Comparison of ENCODE assay signal across 2 fruit fly cellular contexts in the genomic region with DNA sequence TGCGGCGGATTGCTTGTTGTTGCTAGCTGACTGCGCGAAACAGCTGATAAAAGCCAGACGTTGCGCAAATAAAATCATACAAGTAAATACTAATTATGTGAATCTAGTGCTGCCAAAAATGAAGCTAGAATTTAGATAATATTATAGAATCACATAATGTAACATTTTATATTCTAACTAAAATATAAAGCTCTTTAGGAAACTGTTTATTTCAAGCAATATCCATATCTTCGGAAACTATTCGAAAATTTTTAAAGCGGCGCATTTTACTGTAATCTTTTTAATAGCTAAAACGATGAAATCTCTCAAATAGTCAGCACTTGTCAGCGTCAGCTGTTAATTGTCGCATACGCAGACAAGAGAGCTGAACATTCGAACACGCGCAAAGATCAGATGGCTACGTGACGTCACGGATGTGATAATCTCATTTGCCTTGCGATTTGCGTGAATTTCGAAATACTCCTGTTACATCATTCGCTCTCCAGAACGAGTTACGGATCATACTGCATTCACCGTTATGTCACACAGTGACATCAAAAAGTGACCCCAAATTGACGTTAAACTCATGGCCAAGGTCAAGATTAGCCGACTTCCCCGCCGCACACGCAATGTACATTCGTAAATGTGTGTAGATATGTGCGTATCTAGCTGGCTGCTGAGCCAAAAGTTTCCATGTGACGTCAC.
TF ChIP-seq lines count a peak whose summit lies in the region.

No protein-coding gene starts in this region.

TF ChIP-seq in whole organism, adult, 20 proteins besides CTCF, POLR2A, EP300 and RAD21 (continued from another document):
- no peak for TF ChIP-seq kay (GFP tag; lab: Kevin White, UChicago; ENCODE audit: borderline replicate concordance)
- peak; percentile 24 for TF ChIP-seq bab1 (GFP tag; optimal IDR thresholded peaks at IDR 0.05; lab: Kevin White, UChicago)
- no peak for TF ChIP-seq Clk (GFP tag; optimal IDR thresholded peaks at IDR 0.05; lab: Kevin White, UChicago)

TF ChIP-seq in whole organism, embryonic, 481 proteins besides CTCF, POLR2A, EP300 and RAD21 (continued from another document and continues in another):
- TF ChIP-seq Oaz (GFP tag; IDR thresholded peaks at IDR 0.05; lab: Robert Waterston, UW) (no peak), stwl (tag; optimal IDR thresholded peaks at IDR 0.05; lab: Kevin White, UChicago) (no peak), ap (GFP tag; IDR thresholded peaks at IDR 0.05; lab: Robert Waterston, UW) (no peak), croc (GFP tag; conservative IDR thresholded peaks at IDR 0.05; lab: Robert Waterston, UW) (no peak), btn (GFP tag; optimal IDR thresholded peaks at IDR 0.05; lab: Kevin White, UChicago) (no peak), Lim3 (GFP tag; IDR thresholded peaks at IDR 0.05; lab: Robert Waterston, UW) (no peak), sisA (GFP tag; IDR thresholded peaks at IDR 0.05; lab: Robert Waterston, UW) (no peak), Fer1 (GFP tag; optimal IDR thresholded peaks at IDR 0.05; lab: Kevin White, UChicago) (peak; percentile 77), CG4730 (GFP tag; IDR thresholded peaks at IDR 0.05; lab: Robert Waterston, UW) (no peak), ab (GFP tag; optimal IDR thresholded peaks at IDR 0.05; lab: Kevin White, UChicago) (no peak), CG6683 (GFP tag; optimal IDR thresholded peaks at IDR 0.05; lab: Kevin White, UChicago) (peak; percentile 30), oc (tag; optimal IDR thresholded peaks at IDR 0.05; lab: Kevin White, UChicago) (no peak), CG10209 (GFP tag; optimal IDR thresholded peaks at IDR 0.05; lab: Kevin White, UChicago) (no peak), chif (GFP tag; optimal IDR thresholded peaks at IDR 0.05; lab: Kevin White, UChicago) (no peak), MESR4 (GFP tag; optimal IDR thresholded peaks at IDR 0.05; lab: Kevin White, UChicago) (peak; percentile 4), CG16863 (GFP tag; optimal IDR thresholded peaks at IDR 0.05; lab: Kevin White, UChicago) (no peak), CG8924 (tag; optimal IDR thresholded peaks at IDR 0.05; lab: Kevin White, UChicago) (no peak), Ravus (GFP tag; IDR thresholded peaks at IDR 0.05; lab: Robert Waterston, UW) (no peak), CG11398 (GFP tag; optimal IDR thresholded peaks at IDR 0.05; lab: Kevin White, UChicago) (no peak), mirr (GFP tag; optimal IDR thresholded peaks at IDR 0.05; lab: Kevin White, UChicago) (peak; percentile 47), CG13894 (tag; optimal IDR thresholded peaks at IDR 0.05; lab: Kevin White, UChicago) (no peak), CG8359 (GFP tag; optimal IDR thresholded peaks at IDR 0.05; lab: Kevin White, UChicago; ENCODE audit: borderline replicate concordance) (no peak), CG1529 (GFP tag; optimal IDR thresholded peaks at IDR 0.05; lab: Kevin White, UChicago) (no peak), CG15696 (tag; optimal IDR thresholded peaks at IDR 0.05; lab: Kevin White, UChicago) (no peak), Ssrp (tag; optimal IDR thresholded peaks at IDR 0.05; lab: Kevin White, UChicago) (no peak), zf30C (GFP tag; optimal IDR thresholded peaks at IDR 0.05; lab: Kevin White, UChicago) (no peak), Adf1 (GFP tag; IDR thresholded peaks at IDR 0.05; lab: Robert Waterston, UW) (no peak), Xrp1 (GFP tag; IDR thresholded peaks at IDR 0.05; lab: Robert Waterston, UW) (peak; percentile 64; the same call in 1 of the 2 replicates), CG14441 (GFP tag; IDR thresholded peaks at IDR 0.05; lab: Robert Waterston, UW) (no peak), Optix (GFP tag; IDR thresholded peaks at IDR 0.05; lab: Robert Waterston, UW) (no peak), Hr51 (GFP tag; optimal IDR thresholded peaks at IDR 0.05; lab: Kevin White, UChicago) (no peak), run (tag; optimal IDR thresholded peaks at IDR 0.05; lab: Kevin White, UChicago) (no peak), Usf (GFP tag; optimal IDR thresholded peaks at IDR 0.05; lab: Kevin White, UChicago) (no peak), CG34422 (GFP tag; IDR thresholded peaks at IDR 0.05; lab: Robert Waterston, UW) (no peak; the same call in 2 of the 3 replicates), Sin3A (optimal IDR thresholded peaks at IDR 0.05; lab: Kevin White, UChicago) (no peak), Poxn (GFP tag; IDR thresholded peaks at IDR 0.05; lab: Robert Waterston, UW) (no peak), CG11093 (GFP tag; IDR thresholded peaks at IDR 0.05; lab: Robert Waterston, UW) (no peak), CG9727 (GFP tag; optimal IDR thresholded peaks at IDR 0.05; lab: Kevin White, UChicago) (peak; percentile 59), MTF-1 (GFP tag; optimal IDR thresholded peaks at IDR 0.05; lab: Kevin White, UChicago; ENCODE audit: borderline replicate concordance) (no peak), pros (GFP tag; optimal IDR thresholded peaks at IDR 0.05; lab: Kevin White, UChicago) (no peak), D19B (GFP tag; optimal IDR thresholded peaks at IDR 0.05; lab: Kevin White, UChicago) (no peak), Stat92E (GFP tag; optimal IDR thresholded peaks at IDR 0.05; lab: Kevin White, UChicago) (no peak), Rx (GFP tag; IDR thresholded peaks at IDR 0.05; lab: Robert Waterston, UW) (no peak), Deaf1 (tag; optimal IDR thresholded peaks at IDR 0.05; lab: Kevin White, UChicago) (no peak), fu2 (GFP tag; optimal IDR thresholded peaks at IDR 0.05; lab: Kevin White, UChicago) (no peak), CG9437 (GFP tag; optimal IDR thresholded peaks at IDR 0.05; lab: Kevin White, UChicago) (no peak), CG1602 (GFP tag; optimal IDR thresholded peaks at IDR 0.05; lab: Kevin White, UChicago) (no peak), Antp (GFP tag; optimal IDR thresholded peaks at IDR 0.05; lab: Kevin White, UChicago) (no peak), sna (GFP tag; IDR thresholded peaks at IDR 0.05; lab: Robert Waterston, UW; ENCODE audit: partially characterized antibody) (no peak), stc (GFP tag; IDR thresholded peaks at IDR 0.05; lab: Robert Waterston, UW) (no peak), al (GFP tag; IDR thresholded peaks at IDR 0.05; lab: Robert Waterston, UW) (0 out of 2 replicates have a peak, but pooled peaks have one; percentile 20), eyg (GFP tag; optimal IDR thresholded peaks at IDR 0.05; lab: Kevin White, UChicago) (no peak), abd-A (tag; optimal IDR thresholded peaks at IDR 0.05; lab: Kevin White, UChicago) (no peak), h (optimal IDR thresholded peaks at IDR 0.05; lab: Kevin White, UChicago) (no peak), lmd (GFP tag; IDR thresholded peaks at IDR 0.05; lab: Robert Waterston, UW) (no peak), dati (GFP tag; IDR thresholded peaks at IDR 0.05; lab: Robert Waterston, UW) (no peak), CG10321 (GFP tag; IDR thresholded peaks at IDR 0.05; lab: Robert Waterston, UW) (no peak), CG12236 (GFP tag; optimal IDR thresholded peaks at IDR 0.05; lab: Kevin White, UChicago) (no peak), Mad (GFP tag; optimal IDR thresholded peaks at IDR 0.05; lab: Kevin White, UChicago) (no peak), maf-S (GFP tag; optimal IDR thresholded peaks at IDR 0.05; lab: Kevin White, UChicago) (no peak), wor (GFP tag; IDR thresholded peaks at IDR 0.05; lab: Robert Waterston, UW) (no peak), fd96Cb (tag; optimal IDR thresholded peaks at IDR 0.05; lab: Kevin White, UChicago) (no peak), eve (GFP tag; optimal IDR thresholded peaks at IDR 0.05; lab: Kevin White, UChicago) (no peak), CG15479 (GFP tag; optimal IDR thresholded peaks at IDR 0.05; lab: Kevin White, UChicago) (no peak), bsh (GFP tag; optimal IDR thresholded peaks at IDR 0.05; lab: Kevin White, UChicago) (no peak), seq (GFP tag; IDR thresholded peaks at IDR 0.05; lab: Robert Waterston, UW) (no peak), Myb (GFP tag; optimal IDR thresholded peaks at IDR 0.05; lab: Kevin White, UChicago) (no peak), tgo (GFP tag; IDR thresholded peaks at IDR 0.05; lab: Robert Waterston, UW) (0 out of 3 replicates have a peak, but pooled peaks have one; percentile 27), CG43689 (GFP tag; IDR thresholded peaks at IDR 0.05; lab: Robert Waterston, UW) (no peak), repo (GFP tag; optimal IDR thresholded peaks at IDR 0.05; lab: Kevin White, UChicago) (no peak), Atf6 (GFP tag; IDR thresholded peaks at IDR 0.05; lab: Robert Waterston, UW) (no peak), CG7786 (GFP tag; optimal IDR thresholded peaks at IDR 0.05; lab: Kevin White, UChicago) (no peak), chn (GFP tag; optimal IDR thresholded peaks at IDR 0.05; lab: Kevin White, UChicago) (no peak), Rfx (GFP tag; IDR thresholded peaks at IDR 0.05; lab: Robert Waterston, UW) (peak; percentile 66), bbx (GFP tag; IDR thresholded peaks at IDR 0.05; lab: Robert Waterston, UW; ENCODE audit: partially characterized antibody) (no peak), da (GFP tag; optimal IDR thresholded peaks at IDR 0.05; lab: Kevin White, UChicago) (no peak), Mrtf (GFP tag; IDR thresholded peaks at IDR 0.05; lab: Robert Waterston, UW) (no peak), gcm2 (GFP tag; optimal IDR thresholded peaks at IDR 0.05; lab: Kevin White, UChicago) (no peak), org-1 (GFP tag; optimal IDR thresholded peaks at IDR 0.05; lab: Kevin White, UChicago) (no peak), slou (GFP tag; optimal IDR thresholded peaks at IDR 0.05; lab: Kevin White, UChicago) (no peak), CG6272 (GFP tag; IDR thresholded peaks at IDR 0.05; lab: Robert Waterston, UW) (no peak), CG17829 (tag; optimal IDR thresholded peaks at IDR 0.05; lab: Kevin White, UChicago) (peak; percentile 30), CG16813 (GFP tag; IDR thresholded peaks at IDR 0.05; lab: Robert Waterston, UW; ENCODE audit: partially characterized antibody) (no peak), Sry-β (GFP tag; optimal IDR thresholded peaks at IDR 0.05; lab: Kevin White, UChicago) (no peak), vnd (GFP tag; IDR thresholded peaks at IDR 0.05; lab: Robert Waterston, UW; ENCODE audit: partially characterized antibody) (no peak), ham (GFP tag; IDR thresholded peaks at IDR 0.05; lab: Robert Waterston, UW) (no peak), CG9932 (GFP tag; IDR thresholded peaks at IDR 0.05; lab: Robert Waterston, UW) (no peak), E2f1 (GFP tag; IDR thresholded peaks at IDR 0.05; lab: Robert Waterston, UW) (peak; percentile 47; the same call in 1 of the 2 replicates), nerfin-2 (GFP tag; IDR thresholded peaks at IDR 0.05; lab: Robert Waterston, UW; ENCODE audit: partially characterized antibody) (no peak), CG31388 (GFP tag; optimal IDR thresholded peaks at IDR 0.05; lab: Kevin White, UChicago) (no peak), crc (GFP tag; optimal IDR thresholded peaks at IDR 0.05; lab: Kevin White, UChicago) (no peak), Hand (GFP tag; optimal IDR thresholded peaks at IDR 0.05; lab: Kevin White, UChicago) (no peak), CG2202 (tag; optimal IDR thresholded peaks at IDR 0.05; lab: Kevin White, UChicago) (no peak), Gug (GFP tag; IDR thresholded peaks at IDR 0.05; lab: Robert Waterston, UW) (no peak), corto (GFP tag; optimal IDR thresholded peaks at IDR 0.05; lab: Kevin White, UChicago) (no peak), CG7839 (tag; optimal IDR thresholded peaks at IDR 0.05; lab: Kevin White, UChicago) (peak; percentile 61), CG30020 (tag; optimal IDR thresholded peaks at IDR 0.05; lab: Kevin White, UChicago) (no peak), ssp (GFP tag; IDR thresholded peaks at IDR 0.05; lab: Robert Waterston, UW) (no peak), Nf-YC (tag; optimal IDR thresholded peaks at IDR 0.05; lab: Kevin White, UChicago) (peak; percentile 49), CG12155 (GFP tag; optimal IDR thresholded peaks at IDR 0.05; lab: Kevin White, UChicago) (no peak), fd3F (GFP tag; optimal IDR thresholded peaks at IDR 0.05; lab: Kevin White, UChicago) (no peak), CG18764 (GFP tag; optimal IDR thresholded peaks at IDR 0.05; lab: Kevin White, UChicago) (no peak), CG6175 (GFP tag; IDR thresholded peaks at IDR 0.05; lab: Robert Waterston, UW) (no peak), Dll (GFP tag; IDR thresholded peaks at IDR 0.05; lab: Robert Waterston, UW; ENCODE audit: partially characterized antibody) (peak; percentile 16; the same call in 1 of the 4 replicates), CG17612 (GFP tag; IDR thresholded peaks at IDR 0.05; lab: Robert Waterston, UW) (no peak), pzg (GFP tag; optimal IDR thresholded peaks at IDR 0.05; lab: Kevin White, UChicago) (no peak), Hr39 (optimal IDR thresholded peaks at IDR 0.05; lab: Kevin White, UChicago) (no peak), tup (GFP tag; optimal IDR thresholded peaks at IDR 0.05; lab: Kevin White, UChicago) (no peak), CG12391 (tag; optimal IDR thresholded peaks at IDR 0.05; lab: Kevin White, UChicago) (no peak), exex (tag; optimal IDR thresholded peaks at IDR 0.05; lab: Kevin White, UChicago) (peak; percentile 91), CG31365 (tag; optimal IDR thresholded peaks at IDR 0.05; lab: Kevin White, UChicago) (no peak), CG7928 (GFP tag; optimal IDR thresholded peaks at IDR 0.05; lab: Kevin White, UChicago) (no peak), ara (GFP tag; IDR thresholded peaks at IDR 0.05; lab: Robert Waterston, UW) (no peak), E2f2 (GFP tag; IDR thresholded peaks at IDR 0.05; lab: Robert Waterston, UW) (no peak), dimm (GFP tag; IDR thresholded peaks at IDR 0.05; lab: Robert Waterston, UW) (no peak), Sry-δ (GFP tag; optimal IDR thresholded peaks at IDR 0.05; lab: Kevin White, UChicago) (no peak), zfh1 (GFP tag; IDR thresholded peaks at IDR 0.05; lab: Robert Waterston, UW) (no peak), Elba2 (GFP tag; optimal IDR thresholded peaks at IDR 0.05; lab: Kevin White, UChicago) (no peak), CG5245 (GFP tag; optimal IDR thresholded peaks at IDR 0.05; lab: Kevin White, UChicago) (no peak), Bgb (GFP tag; IDR thresholded peaks at IDR 0.05; lab: Robert Waterston, UW; ENCODE audit: partially characterized antibody) (no peak), disco-r (GFP tag; optimal IDR thresholded peaks at IDR 0.05; lab: Kevin White, UChicago) (no peak), Hmx (GFP tag; optimal IDR thresholded peaks at IDR 0.05; lab: Kevin White, UChicago) (no peak), CG8089 (GFP tag; optimal IDR thresholded peaks at IDR 0.05; lab: Kevin White, UChicago) (no peak), onecut (GFP tag; IDR thresholded peaks at IDR 0.05; lab: Robert Waterston, UW) (no peak), CG10366 (GFP tag; IDR thresholded peaks at IDR 0.05; lab: Robert Waterston, UW) (no peak), CG8388 (GFP tag; optimal IDR thresholded peaks at IDR 0.05; lab: Kevin White, UChicago) (peak; percentile 5), Ets97D (GFP tag; optimal IDR thresholded peaks at IDR 0.05; lab: Kevin White, UChicago) (peak; percentile 1)
